Worm (Caenorhabditis elegans) whole organism, L4 larva: ENCODE measurements around the gene C25F9.2.

ENCODE experiments used
- F26F4.8 ChIP-seq: fragments of 200-800 bp; sonication (Bioruptor generic); conservative IDR thresholded peaks from 2 replicates; pipeline ENCODE4 v1.3.6; 2022; ENCODE audit warnings: missing genetic modification characterization, missing compliant biosample characterization
- F44E2.7 ChIP-seq: fragments of 200-800 bp; sonication (Bioruptor generic); IDR thresholded peaks from 2 replicates; pipeline ENCODE4 v2.1.2; 2022; ENCODE audit warnings: missing genetic modification characterization, missing compliant biosample characterization
- F49E8.2 ChIP-seq: sonication (generic microtip); optimal IDR thresholded peaks from 2 replicates; lab custom pipeline; 2016; ENCODE audit warnings: missing compliant biosample characterization, mild to moderate bottlenecking, missing genetic modification characterization, borderline replicate concordance
- R02D3.7 ChIP-seq: fragments of 150-350 bp; sonication (generic microtip); optimal IDR thresholded peaks from 3 replicates; lab custom pipeline; 2014; ENCODE audit warnings: missing biosample characterization, missing genetic modification characterization
- ZK546.5 ChIP-seq, 2 experiments: sonication (generic microtip); optimal IDR thresholded peaks; 2 replicates each; lab custom pipeline; 2017; ENCODE audit warnings: missing biosample characterization in 2 of 2, missing genetic modification characterization in 2 of 2
- aha-1 ChIP-seq: fragments of 150-350 bp; peaks from one replicate; lab custom pipeline; 2014; ENCODE audit warnings: missing biosample characterization, missing genetic modification characterization
- ama-1 ChIP-seq: fragments of 150-350 bp; optimal IDR thresholded peaks from 2 replicates; lab custom pipeline; 2014; ENCODE audit warnings: inconsistent platforms, mixed read lengths
- ceh-20 ChIP-seq: fragments of 200-800 bp; sonication (Bioruptor generic); IDR thresholded peaks from 2 replicates; pipeline ENCODE4 v1.3.6; 2022; ENCODE audit warnings: missing genetic modification reagents, missing genetic modification characterization, missing compliant biosample characterization
- ceh-28 ChIP-seq: fragments of 150-350 bp; optimal IDR thresholded peaks from 2 replicates; lab custom pipeline; 2014; ENCODE audit warnings: missing biosample characterization, missing genetic modification reagents, missing genetic modification characterization
- ceh-62 ChIP-seq: sonication (generic microtip); optimal IDR thresholded peaks from 2 replicates; lab custom pipeline; 2017; ENCODE audit warnings: missing biosample characterization, missing genetic modification characterization
- daf-16 ChIP-seq, 3 experiments: sonication (generic microtip); optimal IDR thresholded peaks; 2 replicates each; lab custom pipeline; 2016 to 2017; ENCODE audit warnings: missing genetic modification characterization in 3 of 3, missing genetic modification reagents in 3 of 3, mild to moderate bottlenecking in 2 of 3, missing compliant biosample characterization in 2 of 3, missing biosample characterization in 1 of 3, moderate library complexity in 1 of 3
- dmd-6 ChIP-seq: fragments of 200-800 bp; sonication (Bioruptor generic); IDR thresholded peaks from 2 replicates; pipeline ENCODE4 v1.3.6; 2022; ENCODE audit warnings: missing genetic modification reagents, missing genetic modification characterization, missing compliant biosample characterization
- dmd-8 ChIP-seq: fragments of 200-800 bp; sonication (Bioruptor generic); IDR thresholded peaks from 2 replicates; pipeline ENCODE4 v1.3.6; 2022; ENCODE audit warnings: missing genetic modification characterization, missing compliant biosample characterization
- dpl-1 ChIP-seq: fragments of 150-350 bp; optimal IDR thresholded peaks from 2 replicates; lab custom pipeline; 2014; ENCODE audit warnings: missing biosample characterization, missing genetic modification reagents, missing genetic modification characterization
- dve-1 ChIP-seq: sonication (generic microtip); optimal IDR thresholded peaks from 2 replicates; lab custom pipeline; 2017; ENCODE audit warnings: antibody characterized with exemption, mild to moderate bottlenecking, missing genetic modification characterization, missing compliant biosample characterization; ENCODE audit not compliant: insufficient read depth
- hif-1 ChIP-seq, 2 experiments: sonication (generic microtip); optimal IDR thresholded peaks; 2 replicates each; lab custom pipeline; 2016 to 2017; ENCODE audit warnings: missing compliant biosample characterization in 2 of 2, missing genetic modification characterization in 2 of 2, missing genetic modification reagents in 2 of 2, missing genotype in 2 of 2, mild to moderate bottlenecking in 1 of 2
- hlh-11 ChIP-seq: fragments of 200-800 bp; sonication (Bioruptor generic); optimal IDR thresholded peaks from 2 replicates; lab custom pipeline; 2018; ENCODE audit warnings: mild to moderate bottlenecking, missing genetic modification characterization, missing compliant biosample characterization
- hlh-30 ChIP-seq: sonication (generic microtip); optimal IDR thresholded peaks from 2 replicates; lab custom pipeline; 2017; ENCODE audit warnings: antibody characterized with exemption, mild to moderate bottlenecking, missing genetic modification characterization, missing compliant biosample characterization; ENCODE audit not compliant: insufficient read depth
- lim-7 ChIP-seq: fragments of 200-800 bp; sonication (Bioruptor generic); IDR thresholded peaks from 2 replicates; pipeline ENCODE4 v1.3.6; 2022; ENCODE audit warnings: missing genetic modification characterization, missing compliant biosample characterization
- lin-1 ChIP-seq: fragments of 200-800 bp; sonication (Bioruptor generic); IDR thresholded peaks from 2 replicates; pipeline ENCODE4 v1.3.6; 2022; ENCODE audit warnings: missing genetic modification reagents, missing genetic modification characterization, missing compliant biosample characterization
- lin-13 ChIP-seq: fragments of 150-350 bp; optimal IDR thresholded peaks from 2 replicates; lab custom pipeline; 2014; ENCODE audit warnings: missing biosample characterization, missing genetic modification reagents, missing genetic modification characterization
- lsy-2 ChIP-seq, 2 experiments: fragments of 150-350 bp in 1 of 2; sonication (generic microtip) in 1 of 2; optimal IDR thresholded peaks; 2 replicates each; lab custom pipeline; 2014 to 2017; ENCODE audit warnings: missing biosample characterization in 2 of 2, missing genetic modification characterization in 2 of 2
- mdl-1 ChIP-seq, 2 experiments: fragments of 150-350 bp in 1 of 2; sonication (generic microtip) in 1 of 2; optimal IDR thresholded peaks; 2 replicates each; lab custom pipeline; 2014 to 2017; ENCODE audit warnings: missing biosample characterization in 2 of 2, missing genetic modification characterization in 2 of 2
- mxl-2 ChIP-seq: fragments of 200-800 bp; sonication (Bioruptor generic); conservative IDR thresholded peaks from 2 replicates; pipeline ENCODE4 v1.3.6; 2022; ENCODE audit warnings: missing genetic modification reagents, missing genetic modification characterization, missing compliant biosample characterization
- mxl-3 ChIP-seq: fragments of 200-800 bp; sonication (Bioruptor generic); optimal IDR thresholded peaks from 2 replicates; lab custom pipeline; 2018; ENCODE audit warnings: mild to moderate bottlenecking, missing genetic modification characterization, missing compliant biosample characterization
- nhr-237 ChIP-seq: sonication (generic microtip); optimal IDR thresholded peaks from 2 replicates; lab custom pipeline; 2017; ENCODE audit warnings: missing biosample characterization, missing genetic modification characterization
- nhr-28 ChIP-seq: fragments of 150-350 bp; optimal IDR thresholded peaks from 2 replicates; lab custom pipeline; 2014; ENCODE audit warnings: missing biosample characterization, missing genetic modification characterization
- nhr-48 ChIP-seq: sonication (generic microtip); optimal IDR thresholded peaks from 2 replicates; lab custom pipeline; 2016; ENCODE audit warnings: mild to moderate bottlenecking, missing genetic modification characterization, missing compliant biosample characterization
- php-3 ChIP-seq: fragments of 200-800 bp; sonication (Bioruptor generic); IDR thresholded peaks from 2 replicates; pipeline ENCODE4 v1.3.6; 2022; ENCODE audit warnings: missing genetic modification reagents, missing genetic modification characterization, missing compliant biosample characterization
- pqm-1 ChIP-seq: sonication (generic microtip); optimal IDR thresholded peaks from 2 replicates; lab custom pipeline; 2017; ENCODE audit warnings: missing biosample characterization, missing genetic modification characterization
- saeg-2 ChIP-seq: fragments of 200-800 bp; sonication (Bioruptor generic); IDR thresholded peaks from 2 replicates; pipeline ENCODE4 v1.3.6; 2022; ENCODE audit warnings: missing genetic modification reagents, missing genetic modification characterization, missing compliant biosample characterization
- sdz-12 ChIP-seq: fragments of 200-800 bp; sonication (Bioruptor generic); optimal IDR thresholded peaks from 2 replicates; lab custom pipeline; 2018; ENCODE audit warnings: mild to moderate bottlenecking, missing genetic modification characterization, missing compliant biosample characterization
- set-16 ChIP-seq: fragments of 200-800 bp; sonication (Bioruptor generic); IDR thresholded peaks from 2 replicates; pipeline ENCODE4 v1.3.6; 2022; ENCODE audit warnings: missing genetic modification reagents, missing genetic modification characterization, missing compliant biosample characterization
- spr-1 ChIP-seq: sonication (generic microtip); optimal IDR thresholded peaks from 2 replicates; lab custom pipeline; 2016; ENCODE audit warnings: mild to moderate bottlenecking, missing genetic modification characterization, missing compliant biosample characterization
- spr-3 ChIP-seq: fragments of 200-800 bp; sonication (Bioruptor generic); optimal IDR thresholded peaks from 2 replicates; lab custom pipeline; 2018; ENCODE audit warnings: mild to moderate bottlenecking, missing genetic modification characterization, missing compliant biosample characterization
- unc-62 ChIP-seq, 3 experiments: fragments of 150-350 bp in 1 of 3; sonication (generic microtip); optimal IDR thresholded peaks in 2 of 3; peaks in 1 of 3; 1 replicate in 1 of 3; 2 replicates in 2 of 3; lab custom pipeline; 2014 to 2017; ENCODE audit warnings: missing biosample characterization in 3 of 3, missing genetic modification characterization in 3 of 3, missing genetic modification reagents in 3 of 3, missing genotype in 1 of 3
- vab-7 ChIP-seq: fragments of 200-800 bp; sonication (Bioruptor generic); IDR thresholded peaks from 2 replicates; pipeline ENCODE4 v1.3.6; 2022; ENCODE audit warnings: missing genetic modification reagents, missing genetic modification characterization, missing compliant biosample characterization
- zfp-2 ChIP-seq: sonication (generic microtip); optimal IDR thresholded peaks from 2 replicates; lab custom pipeline; 2016; ENCODE audit warnings: mild to moderate bottlenecking, missing genetic modification characterization, missing compliant biosample characterization
- zip-11 ChIP-seq: fragments of 200-800 bp; sonication (Bioruptor generic); IDR thresholded peaks from 2 replicates; pipeline ENCODE4 v1.3.6; 2022; ENCODE audit warnings: missing genetic modification characterization, missing compliant biosample characterization

C25F9.2 gene

ce11 chrV:19432972-19433371, 11.7 kb downstream of the C25F9.2 start, which contains the start of gene C25F9.11:
TSS of gene C25F9.11 (minus strand) at chrV:19433072.
- TF ChIP-seq zfp-2 (tag; lab: Kevin White, UChicago) = no peak
- TF ChIP-seq spr-3 (GFP tag; lab: Kevin White, UChicago) = no peak
- TF ChIP-seq ama-1 (lab: Kevin White, UChicago) = no peak
- TF ChIP-seq hif-1 (tag; optimal IDR thresholded peaks at IDR 0.05; lab: Kevin White, UChicago) = no peak

- TF ChIP-seq pqm-1 = peak; percentile 42
- no peak for TF ChIP-seq vab-7 (GFP tag; lab: Robert Waterston, UW)
- 0 out of 2 replicates have a peak, but pooled peaks have one; percentile 26 for TF ChIP-seq ceh-20 (GFP tag; lab: Robert Waterston, UW)
- no peak for TF ChIP-seq F49E8.2
- TF ChIP-seq aha-1 (tag; lab: Kevin White, UChicago) = peak; percentile 72
- no peak for TF ChIP-seq zfp-2 (tag; lab: Kevin White, UChicago)
- no peak for TF ChIP-seq daf-16 (GFP tag; optimal IDR thresholded peaks at IDR 0.05; lab: Kevin White, UChicago)
- TF ChIP-seq daf-16 (tag; optimal IDR thresholded peaks at IDR 0.05; lab: Kevin White, UChicago) = peak; percentile 33
- peak; percentile 24 for TF ChIP-seq nhr-28 (tag; lab: Kevin White, UChicago)
- TF ChIP-seq lin-13 (GFP tag; lab: Kevin White, UChicago) = no peak
- no peak for TF ChIP-seq zip-11
- no peak for TF ChIP-seq spr-1 (tag; lab: Kevin White, UChicago)
- no peak for TF ChIP-seq dmd-8
- no peak for TF ChIP-seq nhr-48 (tag; lab: Kevin White, UChicago)
- no peak for TF ChIP-seq sdz-12 (GFP tag; lab: Kevin White, UChicago)
- no peak for TF ChIP-seq saeg-2 (GFP tag; lab: Robert Waterston, UW)
- no peak for TF ChIP-seq nhr-237
- no peak for TF ChIP-seq mxl-2 (GFP tag; lab: Robert Waterston, UW)
- TF ChIP-seq php-3 = peak; percentile 90
- TF ChIP-seq lin-1 (GFP tag; lab: Robert Waterston, UW) = no peak
These were observed 12.7 kb downstream of the C25F9.2 start, which contains the start of gene C25F9.16 for ce11 chrV:19433806-19434437. TSS of gene C25F9.16 (plus strand) at chrV:19434387.

ce11 chrV:19436307-19436706, 15.0 kb downstream of the C25F9.2 start, which contains the start of gene C25F9.14:
TSS of gene C25F9.14 (plus strand) at chrV:19436484.
- TF ChIP-seq aha-1 (tag; lab: Kevin White, UChicago) (no peak), daf-16 (GFP tag; optimal IDR thresholded peaks at IDR 0.05; lab: Kevin White, UChicago) (no peak), daf-16 (tag; optimal IDR thresholded peaks at IDR 0.05; lab: Kevin White, UChicago) (peak; percentile 17), F44E2.7 (no peak), hif-1 (tag; optimal IDR thresholded peaks at IDR 0.05; lab: Kevin White, UChicago) (no peak), nhr-48 (tag; lab: Kevin White, UChicago) (no peak), nhr-28 (tag; lab: Kevin White, UChicago) (peak; percentile 59), dmd-6 (GFP tag; lab: Robert Waterston, UW) (0 out of 2 replicates have a peak, but pooled peaks have one; percentile 17), mxl-3 (GFP tag; lab: Kevin White, UChicago) (peak; percentile 19), hlh-30 (tag; lab: Kevin White, UChicago) (peak; percentile 20), set-16 (GFP tag; lab: Robert Waterston, UW) (no peak), pqm-1 (peak; percentile 56), hlh-11 (peak; percentile 12)

- TF ChIP-seq nhr-48 (tag; lab: Kevin White, UChicago) = no peak
- TF ChIP-seq R02D3.7 (tag; lab: Kevin White, UChicago) = no peak
- TF ChIP-seq F26F4.8 (GFP tag; lab: Robert Waterston, UW) = no peak
- TF ChIP-seq ZK546.5 (tag; optimal IDR thresholded peaks at IDR 0.05; lab: Kevin White, UChicago) = no peak
- TF ChIP-seq dve-1 (tag; lab: Kevin White, UChicago) = peak; percentile 27
- TF ChIP-seq aha-1 (tag; lab: Kevin White, UChicago) = no peak
- TF ChIP-seq daf-16 (GFP tag; optimal IDR thresholded peaks at IDR 0.05; lab: Kevin White, UChicago) = no peak
- TF ChIP-seq daf-16 (tag; optimal IDR thresholded peaks at IDR 0.05; lab: Kevin White, UChicago) = peak; percentile 72
- no peak for TF ChIP-seq lim-7 (GFP tag; lab: Robert Waterston, UW)
- TF ChIP-seq mxl-2 (GFP tag; lab: Robert Waterston, UW) = no peak
- no peak for TF ChIP-seq ceh-62 (tag; lab: Kevin White, UChicago)
- no peak for TF ChIP-seq dpl-1 (GFP tag; lab: Kevin White, UChicago)
- TF ChIP-seq ceh-28 (tag; lab: Kevin White, UChicago) = no peak
- no peak for TF ChIP-seq unc-62 (GFP tag; optimal IDR thresholded peaks at IDR 0.05 in 1 of 2; lab: Kevin White, UChicago)
- TF ChIP-seq unc-62 (tag; optimal IDR thresholded peaks at IDR 0.05; lab: Kevin White, UChicago) = no peak
- TF ChIP-seq ama-1 (lab: Kevin White, UChicago) = no peak
- TF ChIP-seq lsy-2 (tag; optimal IDR thresholded peaks at IDR 0.05; lab: Kevin White, UChicago) = peak in 1 of 2 experiments; percentile 4
- TF ChIP-seq mdl-1 (tag; optimal IDR thresholded peaks at IDR 0.05; lab: Kevin White, UChicago) = no peak
- peak; percentile 34 for TF ChIP-seq nhr-28 (tag; lab: Kevin White, UChicago)
- TF ChIP-seq hif-1 (tag; optimal IDR thresholded peaks at IDR 0.05; lab: Kevin White, UChicago) = no peak
These were observed 22.3 kb downstream of the C25F9.2 start for ce11 chrV:19443599-19443998.
